Worm (Caenorhabditis elegans) whole organism, L1 larva: ENCODE measurements around the gene metl-9.

Source experiments
- C34B4.2 ChIP-seq: sonication (generic microtip); optimal IDR thresholded peaks from 2 replicates; lab custom pipeline; 2017; ENCODE audit warnings: mild to moderate bottlenecking, missing genetic modification characterization, missing compliant biosample characterization
- egl-13 ChIP-seq: sonication (generic microtip); optimal IDR thresholded peaks from 2 replicates; lab custom pipeline; 2016; ENCODE audit warnings: missing genotype, missing genetic modification reagents, missing genetic modification characterization, missing compliant biosample characterization
- elt-2 ChIP-seq: sonication (generic microtip); optimal IDR thresholded peaks from 2 replicates; lab custom pipeline; 2016; ENCODE audit warnings: missing genetic modification characterization, mild to moderate bottlenecking, inconsistent platforms, missing compliant biosample characterization, missing genetic modification reagents
- fos-1 ChIP-seq: fragments of 150-350 bp; optimal IDR thresholded peaks from 2 replicates; lab custom pipeline; 2014; ENCODE audit warnings: missing biosample characterization, missing genetic modification characterization
- lsy-2 ChIP-seq, 2 experiments: fragments of 150-350 bp; optimal IDR thresholded peaks; 2 replicates each; lab custom pipeline; 2014; ENCODE audit warnings: missing biosample characterization in 2 of 2, missing genetic modification characterization in 2 of 2
- nhr-11 ChIP-seq: fragments of 150-350 bp; optimal IDR thresholded peaks from 2 replicates; lab custom pipeline; 2014; ENCODE audit warnings: missing biosample characterization, missing genetic modification characterization
- nhr-76 ChIP-seq: sonication (generic microtip); optimal IDR thresholded peaks from 2 replicates; lab custom pipeline; 2017; ENCODE audit warnings: missing biosample characterization, missing genetic modification characterization
- pqm-1 ChIP-seq: sonication (generic microtip); optimal IDR thresholded peaks from 3 replicates; lab custom pipeline; 2017; ENCODE audit warnings: missing biosample characterization, missing genetic modification characterization
- unc-30 ChIP-seq: sonication (generic microtip); optimal IDR thresholded peaks from 2 replicates; lab custom pipeline; 2017; ENCODE audit warnings: missing biosample characterization, missing genetic modification characterization
- unc-62 ChIP-seq: fragments of 150-350 bp; optimal IDR thresholded peaks from 2 replicates; lab custom pipeline; 2014; ENCODE audit warnings: missing biosample characterization, missing genetic modification reagents, missing genetic modification characterization

- TF ChIP-seq fos-1 (tag; lab: Kevin White, UChicago) (no peak), unc-62 (no peak), unc-30 (tag; lab: Kevin White, UChicago) (no peak), elt-2 (no peak), C34B4.2 (tag; lab: Kevin White, UChicago) (no peak), lsy-2 (tag; optimal IDR thresholded peaks at IDR 0.05; lab: Kevin White, UChicago) (no peak), egl-13 (no peak), nhr-11 (tag; lab: Kevin White, UChicago) (no peak), pqm-1 (no peak), nhr-76 (tag; lab: Kevin White, UChicago) (no peak)
Observed at ce11 chrX:5199245-5199644, 20.3 kb upstream of the metl-9 start.
